Fruit fly (Drosophila melanogaster) whole organism, prepupa: ENCODE data around the gene CG10909.

Source experiments
- CG3919 ChIP-seq: fragments of 200-800 bp; sonication (Bioruptor generic); optimal IDR thresholded peaks from 3 replicates; lab custom pipeline; 2016; ENCODE audit warnings: missing biosample characterization, missing genetic modification characterization
- CG4318 ChIP-seq: fragments of 200-800 bp; sonication (Bioruptor generic); optimal IDR thresholded peaks from 3 replicates; lab custom pipeline; 2017; ENCODE audit warnings: missing biosample characterization, mild to moderate bottlenecking, missing genetic modification characterization
- CG6276 ChIP-seq: fragments of 200-800 bp; sonication (Bioruptor generic); optimal IDR thresholded peaks from 2 replicates; lab custom pipeline; 2017; ENCODE audit warnings: missing biosample characterization, mild to moderate bottlenecking, missing genetic modification characterization
- CG8632 ChIP-seq: fragments of 200-800 bp; sonication (Bioruptor generic); optimal IDR thresholded peaks from 3 replicates; lab custom pipeline; 2016; ENCODE audit warnings: missing biosample characterization, missing genetic modification characterization
- Eip78C ChIP-seq: fragments of 200-800 bp; sonication (Bioruptor generic); peaks from one replicate; lab custom pipeline; 2016; ENCODE audit warnings: missing biosample characterization, missing genetic modification characterization
- Hr39 ChIP-seq: fragments of 200-800 bp; sonication (Bioruptor generic); optimal IDR thresholded peaks from 2 replicates; lab custom pipeline; 2016; ENCODE audit warnings: missing biosample characterization, missing genetic modification characterization
- spab ChIP-seq: fragments of 200-800 bp; sonication (Bioruptor generic); optimal IDR thresholded peaks from 2 replicates; lab custom pipeline; 2017; ENCODE audit warnings: missing biosample characterization, mild to moderate bottlenecking, missing genetic modification characterization, missing genetic modification reagents

dm6 chr3R:12957388-12957787 is 46.3 kb upstream of the CG10909 start:
- TF ChIP-seq spab (GFP tag; lab: Kevin White, UChicago) (peak; percentile 36), CG3919 (peak; percentile 30), Eip78C (GFP tag; lab: Kevin White, UChicago) (peak; percentile 66), CG6276 (GFP tag; lab: Kevin White, UChicago) (no peak), CG4318 (no peak), CG8632 (GFP tag; lab: Kevin White, UChicago) (no peak), Hr39 (GFP tag; lab: Kevin White, UChicago) (peak; percentile 35)
